Fruit fly (Drosophila melanogaster) whole organism, embryonic: ENCODE results near the gene Nup160.

Source experiments
- BEAF-32 ChIP-seq: fragments of 200-800 bp; sonication (Bioruptor generic); optimal IDR thresholded peaks from 3 replicates; lab custom pipeline; 2017; ENCODE audit warnings: missing biosample characterization, missing genetic modification characterization, mild to moderate bottlenecking, moderate library complexity, missing genetic modification reagents
- CG10321 ChIP-seq: fragments of 200-800 bp; sonication (Bioruptor generic); IDR thresholded peaks from 2 replicates; pipeline ENCODE4 v1.3.6; 2022; ENCODE audit warnings: missing biosample characterization, missing genetic modification characterization
- CG10959 ChIP-seq: fragments of 200-800 bp; sonication (Bioruptor generic); IDR thresholded peaks from 2 replicates; pipeline ENCODE4 v1.3.6; 2022; ENCODE audit warnings: missing biosample characterization, missing genetic modification characterization
- CG11398 ChIP-seq: fragments of 200-800 bp; sonication (Bioruptor generic); optimal IDR thresholded peaks from 2 replicates; lab custom pipeline; 2016; ENCODE audit warnings: missing biosample characterization, missing genetic modification characterization
- CG12769 ChIP-seq: fragments of 200-800 bp; sonication (Bioruptor generic); optimal IDR thresholded peaks from 2 replicates; lab custom pipeline; 2019; ENCODE audit warnings: missing biosample characterization, mild to moderate bottlenecking, missing genetic modification characterization, moderate library complexity
- CG13287 ChIP-seq: fragments of 200-800 bp; sonication (Bioruptor generic); IDR thresholded peaks from 2 replicates; pipeline ENCODE4 v1.3.6; 2022; ENCODE audit warnings: missing biosample characterization, missing genetic modification characterization; ENCODE audit not compliant: partially characterized antibody
- CG1529 ChIP-seq: fragments of 200-800 bp; sonication (Bioruptor generic); optimal IDR thresholded peaks from 3 replicates; lab custom pipeline; 2018; ENCODE audit warnings: missing biosample characterization, missing genetic modification characterization
- CG15479 ChIP-seq: fragments of 200-800 bp; sonication (Bioruptor generic); optimal IDR thresholded peaks from 3 replicates; lab custom pipeline; 2019; ENCODE audit warnings: missing biosample characterization, mild to moderate bottlenecking, missing genetic modification characterization, moderate library complexity
- CG1832 ChIP-seq: fragments of 200-800 bp; sonication (Bioruptor generic); optimal IDR thresholded peaks from 2 replicates; lab custom pipeline; 2017; ENCODE audit warnings: missing biosample characterization, mild to moderate bottlenecking, missing genetic modification characterization, inconsistent platforms
- CG2120 ChIP-seq: fragments of 200-800 bp; sonication (Bioruptor generic); optimal IDR thresholded peaks from 3 replicates; lab custom pipeline; 2016; ENCODE audit warnings: missing biosample characterization, missing genetic modification characterization
- CG32532 ChIP-seq: fragments of 200-800 bp; sonication (Bioruptor generic); IDR thresholded peaks from 2 replicates; pipeline ENCODE4 v1.3.6; 2022; ENCODE audit warnings: missing biosample characterization, missing genetic modification characterization
- CG4328 ChIP-seq: fragments of 200-800 bp; sonication (Bioruptor generic); optimal IDR thresholded peaks from 3 replicates; lab custom pipeline; 2017; ENCODE audit warnings: missing biosample characterization, missing genetic modification reagents, missing genetic modification characterization
- CG6791 ChIP-seq: fragments of 200-800 bp; sonication (Bioruptor generic); IDR thresholded peaks from 3 replicates; pipeline ENCODE4 v1.3.6; 2022; ENCODE audit warnings: missing biosample characterization, missing genetic modification characterization; ENCODE audit not compliant: partially characterized antibody
- CG6854 ChIP-seq: fragments of 200-800 bp; sonication (Bioruptor generic); optimal IDR thresholded peaks from 3 replicates; lab custom pipeline; 2017; ENCODE audit warnings: missing biosample characterization, mild to moderate bottlenecking, missing genetic modification characterization
- CG7963 ChIP-seq: fragments of 200-800 bp; sonication (Bioruptor generic); IDR thresholded peaks from 3 replicates; pipeline ENCODE4 v1.3.6; 2022; ENCODE audit warnings: missing biosample characterization, missing genetic modification characterization; ENCODE audit not compliant: partially characterized antibody
- CG8089 ChIP-seq: fragments of 200-800 bp; sonication (Bioruptor generic); optimal IDR thresholded peaks from 3 replicates; lab custom pipeline; 2016; ENCODE audit warnings: missing biosample characterization, missing genetic modification characterization
- CG8290 ChIP-seq, 3 experiments: fragments of 200-800 bp; sonication (Bioruptor generic); optimal IDR thresholded peaks; 2 replicates each; lab custom pipeline; 2016 to 2019; ENCODE audit warnings: missing biosample characterization in 3 of 3, missing genetic modification characterization in 3 of 3, mild to moderate bottlenecking in 2 of 3, moderate library complexity in 1 of 3
- CG8359 ChIP-seq: fragments of 200-800 bp; sonication (Bioruptor generic); optimal IDR thresholded peaks from 2 replicates; lab custom pipeline; 2017; ENCODE audit warnings: missing biosample characterization, mild to moderate bottlenecking, missing genetic modification characterization, borderline replicate concordance
- CoRest ChIP-seq: fragments of 200-800 bp; sonication (Bioruptor generic); optimal IDR thresholded peaks from 3 replicates; lab custom pipeline; 2018; ENCODE audit warnings: missing biosample characterization, mild to moderate bottlenecking, missing genetic modification characterization, moderate library complexity
- Dek ChIP-seq: fragments of 200-800 bp; sonication (Bioruptor generic); optimal IDR thresholded peaks from 3 replicates; lab custom pipeline; 2019; ENCODE audit warnings: missing biosample characterization, mild to moderate bottlenecking, missing genetic modification characterization, moderate library complexity
- Dll ChIP-seq: fragments of 200-800 bp; sonication (Bioruptor generic); IDR thresholded peaks from 4 replicates; pipeline ENCODE4 v1.3.6; 2022; ENCODE audit warnings: missing biosample characterization, missing genetic modification characterization; ENCODE audit not compliant: partially characterized antibody
- Dref ChIP-seq: fragments of 200-800 bp; sonication (Bioruptor generic); IDR thresholded peaks from 2 replicates; pipeline ENCODE4 v1.3.6; 2022; ENCODE audit warnings: missing biosample characterization, missing genetic modification characterization
- Ets97D ChIP-seq: fragments of 200-800 bp; sonication (Bioruptor generic); optimal IDR thresholded peaks from 3 replicates; lab custom pipeline; 2016; ENCODE audit warnings: missing biosample characterization, missing genetic modification characterization
- Hr3 ChIP-seq: fragments of 200-800 bp; sonication (Bioruptor generic); optimal IDR thresholded peaks from 3 replicates; lab custom pipeline; 2016; ENCODE audit warnings: missing biosample characterization, missing genetic modification characterization
- Myb ChIP-seq: fragments of 200-800 bp; sonication (Bioruptor generic); optimal IDR thresholded peaks from 2 replicates; lab custom pipeline; 2016; ENCODE audit warnings: missing biosample characterization, missing genetic modification characterization
- Nf-YB ChIP-seq: fragments of 200-800 bp; sonication (Bioruptor generic); optimal IDR thresholded peaks from 3 replicates; lab custom pipeline; 2019; ENCODE audit warnings: missing biosample characterization, mild to moderate bottlenecking, missing genetic modification characterization, moderate library complexity
- Oli ChIP-seq: fragments of 200-800 bp; sonication (Bioruptor generic); optimal IDR thresholded peaks from 2 replicates; lab custom pipeline; 2018; ENCODE audit warnings: missing biosample characterization, mild to moderate bottlenecking, missing genetic modification characterization, moderate library complexity
- Scr ChIP-seq: fragments of 200-800 bp; sonication (Bioruptor generic); IDR thresholded peaks from 2 replicates; pipeline ENCODE4 v1.3.6; 2022; ENCODE audit warnings: missing biosample characterization, missing genetic modification characterization; ENCODE audit not compliant: partially characterized antibody
- Side ChIP-seq: fragments of 200-800 bp; sonication (Bioruptor generic); optimal IDR thresholded peaks from 2 replicates; lab custom pipeline; 2016; ENCODE audit warnings: missing biosample characterization, missing genetic modification characterization
- Ssrp ChIP-seq: fragments of 200-800 bp; sonication (Bioruptor generic); optimal IDR thresholded peaks from 2 replicates; lab custom pipeline; 2018; ENCODE audit warnings: missing biosample characterization, mild to moderate bottlenecking, missing genetic modification characterization, moderate library complexity
- amos ChIP-seq: fragments of 200-800 bp; sonication (Bioruptor generic); IDR thresholded peaks from 2 replicates; pipeline ENCODE4 v1.3.6; 2022; ENCODE audit warnings: missing biosample characterization, missing genetic modification characterization; ENCODE audit not compliant: partially characterized antibody
- aop ChIP-seq: fragments of 200-800 bp; sonication (Bioruptor generic); IDR thresholded peaks from 2 replicates; pipeline ENCODE4 v1.3.6; 2022; ENCODE audit warnings: missing biosample characterization, missing genetic modification characterization
- bigmax ChIP-seq: fragments of 200-800 bp; sonication (Bioruptor generic); optimal IDR thresholded peaks from 2 replicates; lab custom pipeline; 2018; ENCODE audit warnings: missing biosample characterization, mild to moderate bottlenecking, missing genetic modification characterization
- chn ChIP-seq: fragments of 200-800 bp; sonication (Bioruptor generic); optimal IDR thresholded peaks from 2 replicates; lab custom pipeline; 2016; ENCODE audit warnings: missing biosample characterization, missing genetic modification characterization
- dpn ChIP-seq, 2 experiments: fragments of 200-800 bp; sonication (Bioruptor generic); optimal IDR thresholded peaks; 3 replicates each; lab custom pipeline; 2016; ENCODE audit warnings: missing biosample characterization in 2 of 2, missing genetic modification characterization in 2 of 2
- eve ChIP-seq, 2 experiments: fragments of >200 bp; optimal IDR thresholded peaks; 2 replicates each; lab custom pipeline; 2017; ENCODE audit warnings: missing biosample characterization in 2 of 2, missing genetic modification characterization in 2 of 2
- ftz-f1 ChIP-seq: fragments of 200-800 bp; sonication (Bioruptor generic); optimal IDR thresholded peaks from 2 replicates; lab custom pipeline; 2016; ENCODE audit warnings: missing biosample characterization, missing genetic modification characterization
- pan ChIP-seq, 4 experiments: fragments of >200 bp in 3 of 4; fragments of 200-800 bp in 1 of 4; sonication (Bioruptor generic) in 1 of 4; optimal IDR thresholded peaks in 3 of 4; IDR thresholded peaks in 1 of 4; 2 replicates each; pipeline versions ENCODE4 v1.3.6 to Lab custom; 2017 to 2022; ENCODE audit warnings: missing biosample characterization in 2 of 4, missing genetic modification characterization in 2 of 4, mixed read lengths in 1 of 4
- sima ChIP-seq: fragments of 200-800 bp; sonication (Bioruptor generic); optimal IDR thresholded peaks from 2 replicates; lab custom pipeline; 2016; ENCODE audit warnings: missing biosample characterization, missing genetic modification characterization
- stwl ChIP-seq: fragments of 200-800 bp; sonication (Bioruptor generic); optimal IDR thresholded peaks from 3 replicates; lab custom pipeline; 2018; ENCODE audit warnings: missing biosample characterization, mild to moderate bottlenecking, missing genetic modification characterization, moderate library complexity
- tap ChIP-seq: fragments of 200-800 bp; optimal IDR thresholded peaks from 3 replicates; lab custom pipeline; 2019; ENCODE audit warnings: missing biosample characterization, mild to moderate bottlenecking, missing genetic modification characterization, moderate library complexity
- tgo ChIP-seq: fragments of 200-800 bp; sonication (Bioruptor generic); IDR thresholded peaks from 3 replicates; pipeline ENCODE4 v1.3.6; 2022; ENCODE audit warnings: missing biosample characterization, missing genetic modification characterization
- toy ChIP-seq: fragments of 200-800 bp; sonication (Bioruptor generic); IDR thresholded peaks from 2 replicates; pipeline ENCODE4 v1.3.6; 2022; ENCODE audit warnings: missing biosample characterization, missing genetic modification characterization
- tx ChIP-seq: fragments of 200-800 bp; sonication (Bioruptor generic); optimal IDR thresholded peaks from 2 replicates; lab custom pipeline; 2016; ENCODE audit warnings: missing biosample characterization, missing genetic modification characterization
- vvl ChIP-seq: fragments of 200-800 bp; sonication (Bioruptor generic); IDR thresholded peaks from 2 replicates; pipeline ENCODE4 v1.3.6; 2022; ENCODE audit warnings: missing biosample characterization, missing genetic modification characterization
- wek ChIP-seq: fragments of 200-800 bp; sonication (Bioruptor generic); optimal IDR thresholded peaks from 3 replicates; lab custom pipeline; 2018; ENCODE audit warnings: missing biosample characterization, mild to moderate bottlenecking, missing genetic modification characterization, moderate library complexity
- zen2 ChIP-seq: fragments of 200-800 bp; sonication (Bioruptor generic); IDR thresholded peaks from 3 replicates; pipeline ENCODE4 v1.3.6; 2022; ENCODE audit warnings: missing biosample characterization, missing genetic modification characterization; ENCODE audit not compliant: partially characterized antibody

Gene Nup160

DNA sequence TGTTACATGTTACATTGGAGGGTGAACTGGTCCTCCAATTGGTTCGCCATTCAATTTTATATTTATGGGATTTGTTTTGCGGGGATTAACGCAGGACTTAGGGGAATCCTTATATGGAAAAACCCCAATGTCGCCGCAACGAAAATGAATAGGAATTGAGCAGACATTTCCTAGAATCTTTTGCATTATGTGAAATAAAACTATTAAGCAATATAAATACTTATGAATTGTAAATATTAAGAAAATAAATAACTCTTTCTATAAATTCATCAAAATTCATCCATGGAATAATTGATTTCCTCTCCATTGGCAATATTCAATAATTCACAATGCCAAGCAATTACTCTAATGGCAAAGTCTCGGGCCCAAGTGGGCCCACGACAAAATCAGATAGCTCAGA is 9.9 kb upstream of the Nup160 start, which contains the start of gene Gr32a:
Gr32a (plus strand) TSS at position 301 of the 400 bp plus-strand sequence.
- TF ChIP-seq CoRest (tag; lab: Kevin White, UChicago) (no peak), CG1529 (no peak), bigmax (GFP tag; lab: Kevin White, UChicago) (no peak)

DNA sequence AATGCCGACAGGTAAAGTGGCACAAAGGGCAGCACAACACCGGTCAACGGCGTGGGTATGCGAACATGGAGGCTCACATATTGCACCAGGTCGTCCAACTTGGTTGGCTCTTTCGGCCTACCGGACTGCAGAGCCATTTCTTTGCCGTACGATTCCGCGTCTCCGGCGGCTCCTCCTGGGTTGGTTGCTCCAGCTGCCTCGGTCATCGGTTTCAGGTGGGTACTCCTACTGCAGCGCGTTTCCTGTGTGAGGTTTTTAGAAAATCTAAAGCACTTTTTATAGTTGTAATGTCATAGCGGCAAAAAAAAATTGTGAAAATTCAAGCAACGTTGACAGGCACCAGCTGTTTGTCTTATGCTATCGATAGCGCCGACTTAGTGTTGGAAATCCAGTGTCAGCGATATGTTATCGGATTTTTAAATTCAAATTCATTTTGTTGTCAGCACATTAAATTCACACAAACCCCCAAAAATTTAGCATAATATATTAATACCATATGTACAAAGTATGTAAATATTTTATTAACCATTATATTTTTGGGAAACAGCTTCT is 3.5 kb upstream of the Nup160 start, which contains the start of gene CG6230:
CG6230 (minus strand) TSS at position 354 of the 552 bp plus-strand sequence.
- TF ChIP-seq Ets97D (GFP tag; lab: Kevin White, UChicago) (no peak), Ssrp (tag; lab: Kevin White, UChicago) (no peak), Side (GFP tag; lab: Kevin White, UChicago) (no peak), chn (GFP tag; lab: Kevin White, UChicago) (no peak), Dll (GFP tag; lab: Robert Waterston, UW) (peak; percentile 71; the same call in 2 of the 4 replicates), tgo (GFP tag; lab: Robert Waterston, UW) (no peak), Oli (no peak), ftz-f1 (GFP tag; lab: Kevin White, UChicago) (no peak), Nf-YB (GFP tag; lab: Kevin White, UChicago) (no peak), sima (GFP tag; lab: Kevin White, UChicago) (no peak), CG2120 (GFP tag; lab: Kevin White, UChicago) (no peak), CG11398 (GFP tag; lab: Kevin White, UChicago) (no peak), tx (GFP tag; lab: Kevin White, UChicago) (no peak), CG6854 (GFP tag; lab: Kevin White, UChicago) (no peak), CG8089 (GFP tag; lab: Kevin White, UChicago) (no peak), CG10959 (GFP tag; lab: Robert Waterston, UW) (no peak), CG15479 (GFP tag; lab: Kevin White, UChicago) (no peak), CG6791 (GFP tag; lab: Robert Waterston, UW) (peak; percentile 68; the same call in 2 of the 3 replicates), Myb (GFP tag; lab: Kevin White, UChicago) (peak; percentile 78), Dek (tag; lab: Kevin White, UChicago) (no peak), CG4328 (no peak), pan (optimal IDR thresholded peaks at IDR 0.05; lab: Kevin White, UChicago) (no peak), pan (GFP tag; optimal IDR thresholded peaks at IDR 0.05 in 1 of 2, IDR thresholded peaks at IDR 0.05 in 1 of 2) (no peak), CG12769 (tag; lab: Kevin White, UChicago) (no peak), CG1832 (no peak), Dref (peak; percentile 86), stwl (tag; lab: Kevin White, UChicago) (peak; percentile 40), BEAF-32 (GFP tag; lab: Kevin White, UChicago) (peak; percentile 70), CG13287 (GFP tag; lab: Robert Waterston, UW) (peak; percentile 77), CG32532 (GFP tag; lab: Robert Waterston, UW) (no peak), vvl (GFP tag; lab: Robert Waterston, UW) (no peak), amos (peak; percentile 71), aop (GFP tag; lab: Robert Waterston, UW) (no peak), wek (GFP tag; lab: Kevin White, UChicago) (no peak), dpn (GFP tag; optimal IDR thresholded peaks at IDR 0.05; lab: Kevin White, UChicago) (no peak), Scr (GFP tag; lab: Robert Waterston, UW) (peak; percentile 70), eve (GFP tag; optimal IDR thresholded peaks at IDR 0.05; lab: Kevin White, UChicago) (no peak), tap (tag; lab: Kevin White, UChicago) (no peak), toy (no peak), CG10321 (no peak), CG7963 (GFP tag; lab: Robert Waterston, UW) (peak; percentile 11; the same call in 1 of the 3 replicates), CG8359 (GFP tag; lab: Kevin White, UChicago) (no peak), Hr3 (GFP tag; lab: Kevin White, UChicago) (no peak), zen2 (GFP tag; lab: Robert Waterston, UW) (peak; percentile 72; the same call in 2 of the 3 replicates), CG8290 (GFP tag; optimal IDR thresholded peaks at IDR 0.05; lab: Kevin White, UChicago) (no peak), CG8290 (tag; optimal IDR thresholded peaks at IDR 0.05; lab: Kevin White, UChicago) (no peak)
